Worm (Caenorhabditis elegans): Measurements from ENCODE around the gene mig-6.

ce11 chrV:7856641-7857040, 29.6 kb downstream of the mig-6 start:
- no peak for TF ChIP-seq lin-13 (GFP tag; optimal IDR thresholded peaks at IDR 0.05)
- no peak for TF ChIP-seq mep-1 (tag; optimal IDR thresholded peaks at IDR 0.05)
- no peak for TF ChIP-seq F16B12.6 (tag; optimal IDR thresholded peaks at IDR 0.05)
- TF ChIP-seq elt-2 (tag; optimal IDR thresholded peaks at IDR 0.05), result no peak
- TF ChIP-seq elt-3 (tag; optimal IDR thresholded peaks at IDR 0.05), result no peak
- no peak for TF ChIP-seq unc-62 (GFP tag; optimal IDR thresholded peaks at IDR 0.05)
- TF ChIP-seq alr-1 (tag; optimal IDR thresholded peaks at IDR 0.05; ENCODE audit: borderline replicate concordance), result no peak
- no peak for TF ChIP-seq nhr-76 (tag; optimal IDR thresholded peaks at IDR 0.05)
- TF ChIP-seq tlp-1 (tag; optimal IDR thresholded peaks at IDR 0.05), result no peak
- no peak for TF ChIP-seq skn-1 (tag; optimal IDR thresholded peaks at IDR 0.05)
- TF ChIP-seq aha-1 (tag; optimal IDR thresholded peaks at IDR 0.05), result no peak
- TF ChIP-seq unc-30 (tag; optimal IDR thresholded peaks at IDR 0.05), result no peak
- no peak for TF ChIP-seq nhr-20 (tag; optimal IDR thresholded peaks at IDR 0.05)
